Fruit fly (Drosophila melanogaster): ENCODE measurements around the gene CG5961.
A peak's percentile ranks its signal among the peaks of the same experiment; 100 is the strongest.

CG5961 gene

dm6 chr3R:12439401-12440143, 20.5 kb downstream of the CG5961 start, which contains the start of gene Desat1 (continued):
- no peak for TF ChIP-seq CG3281 (GFP tag; optimal IDR thresholded peaks at IDR 0.05)
- peak; percentile 81 for TF ChIP-seq CG14860 (GFP tag; IDR thresholded peaks at IDR 0.05; ENCODE audit: partially characterized antibody)
- TF ChIP-seq CG6654 (GFP tag; optimal IDR thresholded peaks at IDR 0.05), result no peak
- TF ChIP-seq YL-1 (GFP tag; optimal IDR thresholded peaks at IDR 0.05), result peak; percentile 55
- TF ChIP-seq grn (GFP tag; optimal IDR thresholded peaks at IDR 0.05), result no peak
- TF ChIP-seq al (GFP tag; IDR thresholded peaks at IDR 0.05), result no peak
- TF ChIP-seq CG4328 (GFP tag; optimal IDR thresholded peaks at IDR 0.05), result no peak
- TF ChIP-seq CG15514 (GFP tag; optimal IDR thresholded peaks at IDR 0.05), result peak; percentile 41
- TF ChIP-seq BEAF-32 (GFP tag; optimal IDR thresholded peaks at IDR 0.05), result peak; percentile 88
- no peak for TF ChIP-seq CG13894 (tag; optimal IDR thresholded peaks at IDR 0.05)
- TF ChIP-seq Doc3 (GFP tag; IDR thresholded peaks at IDR 0.05; ENCODE audit: partially characterized antibody), result peak; percentile 90
- no peak for TF ChIP-seq odd (GFP tag; optimal IDR thresholded peaks at IDR 0.05)
- TF ChIP-seq NfI (GFP tag; optimal IDR thresholded peaks at IDR 0.05), result no peak
- TF ChIP-seq CG1602 (GFP tag; optimal IDR thresholded peaks at IDR 0.05), result no peak
- no peak for TF ChIP-seq rib (GFP tag; IDR thresholded peaks at IDR 0.05)
- no peak for TF ChIP-seq stc (GFP tag; IDR thresholded peaks at IDR 0.05)
- TF ChIP-seq zfh2 (GFP tag; optimal IDR thresholded peaks at IDR 0.05), result no peak
- no peak for TF ChIP-seq CG34422 (GFP tag; IDR thresholded peaks at IDR 0.05)
- no peak for TF ChIP-seq bsh (GFP tag; optimal IDR thresholded peaks at IDR 0.05)
- TF ChIP-seq CG4360 (GFP tag; IDR thresholded peaks at IDR 0.05), result no peak
- no peak for TF ChIP-seq pb (GFP tag; optimal IDR thresholded peaks at IDR 0.05)
- no peak for TF ChIP-seq CG10366 (GFP tag; IDR thresholded peaks at IDR 0.05)
- TF ChIP-seq sqz (GFP tag; optimal IDR thresholded peaks at IDR 0.05), result no peak
- TF ChIP-seq vnd (GFP tag; IDR thresholded peaks at IDR 0.05; ENCODE audit: partially characterized antibody), result peak; percentile 90
- TF ChIP-seq Hr51 (GFP tag; optimal IDR thresholded peaks at IDR 0.05), result no peak
- TF ChIP-seq dmrt11E (tag; optimal IDR thresholded peaks at IDR 0.05), result no peak
- TF ChIP-seq CG12299 (tag; optimal IDR thresholded peaks at IDR 0.05), result no peak
- no peak for TF ChIP-seq HLH54F (GFP tag; optimal IDR thresholded peaks at IDR 0.05)
- peak; percentile 98 for TF ChIP-seq Kr (GFP tag; optimal IDR thresholded peaks at IDR 0.05)
- no peak for TF ChIP-seq jumu (GFP tag; optimal IDR thresholded peaks at IDR 0.05)
- peak; percentile 55 for TF ChIP-seq D19A (tag; optimal IDR thresholded peaks at IDR 0.05)
- no peak for TF ChIP-seq ind (GFP tag; optimal IDR thresholded peaks at IDR 0.05)
- TF ChIP-seq Dip3 (GFP tag; optimal IDR thresholded peaks at IDR 0.05), result no peak
- TF ChIP-seq CG4854 (GFP tag; optimal IDR thresholded peaks at IDR 0.05), result no peak
- no peak for TF ChIP-seq CG31441 (GFP tag; IDR thresholded peaks at IDR 0.05)
- no peak for TF ChIP-seq kay (GFP tag; optimal IDR thresholded peaks at IDR 0.05)
- TF ChIP-seq Usf (GFP tag; optimal IDR thresholded peaks at IDR 0.05), result no peak
- no peak for TF ChIP-seq salm (tag; optimal IDR thresholded peaks at IDR 0.05)
- TF ChIP-seq CG11504 (tag; optimal IDR thresholded peaks at IDR 0.05), result no peak
- TF ChIP-seq NFAT (GFP tag; IDR thresholded peaks at IDR 0.05), result peak; percentile 9; the same call in 1 of the 2 replicates
- TF ChIP-seq sd (tag; optimal IDR thresholded peaks at IDR 0.05), result peak; percentile 29
- TF ChIP-seq CG2678 (tag; optimal IDR thresholded peaks at IDR 0.05), result no peak
- TF ChIP-seq pnt (GFP tag; optimal IDR thresholded peaks at IDR 0.05), result no peak
- TF ChIP-seq row (GFP tag; IDR thresholded peaks at IDR 0.05), result peak; percentile 60
- peak; percentile 90 for TF ChIP-seq CG16813 (GFP tag; IDR thresholded peaks at IDR 0.05; ENCODE audit: partially characterized antibody)
- no peak for TF ChIP-seq tup (GFP tag; optimal IDR thresholded peaks at IDR 0.05)
- no peak for TF ChIP-seq TFAM (GFP tag; optimal IDR thresholded peaks at IDR 0.05)
- TF ChIP-seq CG15073 (GFP tag; optimal IDR thresholded peaks at IDR 0.05), result no peak
- TF ChIP-seq CG13775 (GFP tag; optimal IDR thresholded peaks at IDR 0.05), result no peak
- TF ChIP-seq CTCF (GFP tag; optimal IDR thresholded peaks at IDR 0.05), result peak; percentile 14
